Fruit fly (Drosophila melanogaster): ENCODE data around the gene RhoGAP71E.
A peak's percentile ranks its signal among the peaks of the same experiment; 100 is the strongest.

Gene RhoGAP71E

dm6 chr3L:15565829-15566433 is 22.7 kb upstream of the RhoGAP71E start, which contains the start of gene dop (continued):
- TF ChIP-seq Hr39 (optimal IDR thresholded peaks at IDR 0.05) = no peak
- TF ChIP-seq CG14860 (GFP tag; IDR thresholded peaks at IDR 0.05; ENCODE audit: partially characterized antibody) = peak; percentile 59
- TF ChIP-seq prd (optimal IDR thresholded peaks at IDR 0.05) = no peak
- TF ChIP-seq prd (GFP tag; IDR thresholded peaks at IDR 0.05) = peak; percentile 33; the same call in 2 of the 3 replicates
- no peak for TF ChIP-seq CG31365 (tag; optimal IDR thresholded peaks at IDR 0.05)
- TF ChIP-seq inv (GFP tag; IDR thresholded peaks at IDR 0.05; ENCODE audit: partially characterized antibody) = peak; percentile 49; the same call in 1 of the 2 replicates
- TF ChIP-seq CG14050 (GFP tag; IDR thresholded peaks at IDR 0.05) = no peak
- no peak for TF ChIP-seq exex (tag; optimal IDR thresholded peaks at IDR 0.05)
- peak; percentile 60 for TF ChIP-seq HLH4C (GFP tag; IDR thresholded peaks at IDR 0.05; ENCODE audit: partially characterized antibody)
- peak; percentile 12 for TF ChIP-seq ind (GFP tag; optimal IDR thresholded peaks at IDR 0.05)
- peak; percentile 58; the same call in 2 of the 3 replicates for TF ChIP-seq row (GFP tag; IDR thresholded peaks at IDR 0.05)
- no peak for TF ChIP-seq pita (GFP tag; optimal IDR thresholded peaks at IDR 0.05)
- TF ChIP-seq CG15514 (GFP tag; optimal IDR thresholded peaks at IDR 0.05) = peak; percentile 61
- TF ChIP-seq CG4617 (GFP tag; optimal IDR thresholded peaks at IDR 0.05; ENCODE audit: borderline replicate concordance) = peak; percentile 59
- no peak for TF ChIP-seq cwo (GFP tag; optimal IDR thresholded peaks at IDR 0.05)
- TF ChIP-seq CG10267 (tag; optimal IDR thresholded peaks at IDR 0.05) = peak; percentile 54
- peak; percentile 58 for TF ChIP-seq CG34224 (GFP tag; IDR thresholded peaks at IDR 0.05; ENCODE audit: partially characterized antibody)
- TF ChIP-seq CG6791 (GFP tag; IDR thresholded peaks at IDR 0.05; ENCODE audit: partially characterized antibody) = peak; percentile 52; the same call in 2 of the 3 replicates
- no peak for TF ChIP-seq D (optimal IDR thresholded peaks at IDR 0.05)
- TF ChIP-seq D (GFP tag; optimal IDR thresholded peaks at IDR 0.05) = no peak
- no peak for TF ChIP-seq CG17612 (GFP tag; IDR thresholded peaks at IDR 0.05)
- 0 out of 2 replicates have a peak, but pooled peaks have one; percentile 16 for TF ChIP-seq CG17328 (GFP tag; IDR thresholded peaks at IDR 0.05)
- TF ChIP-seq CG12942 (GFP tag; optimal IDR thresholded peaks at IDR 0.05) = peak; percentile 9
- TF ChIP-seq Spps (tag; optimal IDR thresholded peaks at IDR 0.05) = no peak
- no peak for TF ChIP-seq bsh (GFP tag; optimal IDR thresholded peaks at IDR 0.05)
- TF ChIP-seq CG13424 (tag; optimal IDR thresholded peaks at IDR 0.05) = peak; percentile 6
- no peak for TF ChIP-seq ac (GFP tag; optimal IDR thresholded peaks at IDR 0.05)
- TF ChIP-seq ERR (GFP tag; optimal IDR thresholded peaks at IDR 0.05) = peak; percentile 39
- TF ChIP-seq CG13287 (GFP tag; IDR thresholded peaks at IDR 0.05; ENCODE audit: partially characterized antibody) = peak; percentile 73
- TF ChIP-seq Bgb (GFP tag; IDR thresholded peaks at IDR 0.05; ENCODE audit: partially characterized antibody) = peak; percentile 64; the same call in 1 of the 2 replicates
- peak; percentile 88 for TF ChIP-seq E2f2 (GFP tag; IDR thresholded peaks at IDR 0.05)
- no peak for TF ChIP-seq CkIIα-i1 (GFP tag; IDR thresholded peaks at IDR 0.05)
- peak; percentile 31 for TF ChIP-seq Camta (GFP tag; optimal IDR thresholded peaks at IDR 0.05)
- TF ChIP-seq sens (GFP tag) = peak; percentile 80
- peak; percentile 23 for TF ChIP-seq CG30403 (GFP tag; optimal IDR thresholded peaks at IDR 0.05)
- peak; percentile 9 for TF ChIP-seq Abd-B (GFP tag; optimal IDR thresholded peaks at IDR 0.05)
- no peak for TF ChIP-seq Hr78 (GFP tag; optimal IDR thresholded peaks at IDR 0.05)
- peak; percentile 34 for TF ChIP-seq CG33213 (GFP tag; optimal IDR thresholded peaks at IDR 0.05)
- no peak for TF ChIP-seq zfh1 (GFP tag; IDR thresholded peaks at IDR 0.05)
- peak; percentile 89 for TF ChIP-seq Elba2 (GFP tag; optimal IDR thresholded peaks at IDR 0.05)
- peak; percentile 2 for TF ChIP-seq grau (tag; optimal IDR thresholded peaks at IDR 0.05)
- TF ChIP-seq vfl (GFP tag; optimal IDR thresholded peaks at IDR 0.05) = peak; percentile 7
- peak; percentile 13 for TF ChIP-seq CG18764 (GFP tag; optimal IDR thresholded peaks at IDR 0.05)
- TF ChIP-seq Dll (GFP tag; IDR thresholded peaks at IDR 0.05; ENCODE audit: partially characterized antibody) = peak; percentile 72
- TF ChIP-seq Eip74EF (GFP tag; optimal IDR thresholded peaks at IDR 0.05) = no peak
- TF ChIP-seq ssp (GFP tag; IDR thresholded peaks at IDR 0.05) = no peak
- TF ChIP-seq chn (GFP tag; optimal IDR thresholded peaks at IDR 0.05) = peak; percentile 14
- peak; percentile 39 for TF ChIP-seq Hsf (GFP tag; optimal IDR thresholded peaks at IDR 0.05)
- peak; percentile 53 for TF ChIP-seq stwl (tag; optimal IDR thresholded peaks at IDR 0.05)

Measured in whole organism, embryonic.